Fruit fly (Drosophila melanogaster): ENCODE results near the gene Hipk.

Gene Hipk

DNA sequence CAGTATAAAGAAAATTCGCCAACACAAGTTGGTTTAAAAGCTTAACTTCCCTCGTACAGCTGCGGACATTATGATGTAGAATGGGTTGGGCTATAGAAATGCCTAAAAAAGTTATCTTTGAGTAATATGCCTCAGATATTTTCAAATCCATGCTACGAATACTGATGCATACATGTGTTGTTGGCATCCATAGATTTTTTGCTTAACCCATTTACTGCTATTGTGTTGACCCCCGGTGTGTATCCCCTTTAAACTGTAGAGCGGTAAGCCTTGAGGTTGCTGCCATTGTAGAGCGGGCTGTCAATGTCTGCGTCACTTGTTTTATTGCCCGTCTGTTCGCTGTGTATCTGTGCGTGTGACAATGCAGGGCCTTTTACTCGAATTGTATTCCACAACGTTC is 10.1 kb downstream of the Hipk start (continued):
- TF ChIP-seq CG13287 (GFP tag; IDR thresholded peaks at IDR 0.05; ENCODE audit: partially characterized antibody) = no peak
- peak; percentile 62 for TF ChIP-seq Side (GFP tag; optimal IDR thresholded peaks at IDR 0.05)
- TF ChIP-seq CG2120 (GFP tag; optimal IDR thresholded peaks at IDR 0.05) = peak; percentile 80
- peak; percentile 65 for TF ChIP-seq CG32772 (GFP tag; IDR thresholded peaks at IDR 0.05)
- no peak for TF ChIP-seq Dll (GFP tag; IDR thresholded peaks at IDR 0.05; ENCODE audit: partially characterized antibody)
- peak; percentile 74 for TF ChIP-seq CG11398 (GFP tag; optimal IDR thresholded peaks at IDR 0.05)
- TF ChIP-seq fru (optimal IDR thresholded peaks at IDR 0.05) = no peak
- TF ChIP-seq dan (GFP tag; IDR thresholded peaks at IDR 0.05) = no peak
- TF ChIP-seq Asciz (GFP tag; optimal IDR thresholded peaks at IDR 0.05) = peak; percentile 55
- TF ChIP-seq Optix (GFP tag; IDR thresholded peaks at IDR 0.05) = peak; percentile 80
- TF ChIP-seq CG17186 (GFP tag; optimal IDR thresholded peaks at IDR 0.05) = no peak
- peak; percentile 81 for TF ChIP-seq CG2678 (tag; optimal IDR thresholded peaks at IDR 0.05)
- TF ChIP-seq CG9797 (GFP tag; optimal IDR thresholded peaks at IDR 0.05) = no peak
- TF ChIP-seq Dip3 (GFP tag; optimal IDR thresholded peaks at IDR 0.05) = peak; percentile 71
- TF ChIP-seq CoRest (tag; optimal IDR thresholded peaks at IDR 0.05) = peak; percentile 76
- TF ChIP-seq da (GFP tag; optimal IDR thresholded peaks at IDR 0.05) = no peak
- peak; percentile 30 for TF ChIP-seq dmrt11E (tag; optimal IDR thresholded peaks at IDR 0.05)
- peak; percentile 47 for TF ChIP-seq Hr3 (GFP tag; optimal IDR thresholded peaks at IDR 0.05)
- peak; percentile 92 for TF ChIP-seq CG11696 (GFP tag; IDR thresholded peaks at IDR 0.05)
- peak; percentile 32 for TF ChIP-seq CG4282 (GFP tag; optimal IDR thresholded peaks at IDR 0.05)
- peak; percentile 69 for TF ChIP-seq CG13296 (GFP tag; optimal IDR thresholded peaks at IDR 0.05)
- peak; percentile 72 for TF ChIP-seq NfI (GFP tag; optimal IDR thresholded peaks at IDR 0.05)
- TF ChIP-seq CG18262 (tag; optimal IDR thresholded peaks at IDR 0.05) = peak; percentile 56
- peak; percentile 62 for TF ChIP-seq nau (GFP tag; optimal IDR thresholded peaks at IDR 0.05)
- TF ChIP-seq slbo (GFP tag; IDR thresholded peaks at IDR 0.05) = peak; percentile 82
- TF ChIP-seq Eip74EF (GFP tag; optimal IDR thresholded peaks at IDR 0.05) = peak in 1 of 2 experiments; percentile 39
- TF ChIP-seq insv (GFP tag; optimal IDR thresholded peaks at IDR 0.05) = peak in 1 of 2 experiments; percentile 16
- peak; percentile 60; the same call in 1 of the 3 replicates for TF ChIP-seq jigr1 (GFP tag; IDR thresholded peaks at IDR 0.05)
- peak; percentile 35 for TF ChIP-seq mirr (GFP tag; optimal IDR thresholded peaks at IDR 0.05)
- peak; percentile 52 to 54 for TF ChIP-seq Pdp1 (GFP tag; optimal IDR thresholded peaks at IDR 0.05)
- peak; percentile 24 for TF ChIP-seq CG7987 (GFP tag; optimal IDR thresholded peaks at IDR 0.05)
- TF ChIP-seq Oaz (GFP tag; IDR thresholded peaks at IDR 0.05) = peak; percentile 67
- peak; percentile 53 for TF ChIP-seq CG8388 (GFP tag; optimal IDR thresholded peaks at IDR 0.05)
- no peak for TF ChIP-seq dati (GFP tag; IDR thresholded peaks at IDR 0.05)
- TF ChIP-seq pho (GFP tag; optimal IDR thresholded peaks at IDR 0.05) = peak; percentile 45
- TF ChIP-seq sens-2 (GFP tag; IDR thresholded peaks at IDR 0.05) = peak; percentile 63
- TF ChIP-seq CG12299 (tag; optimal IDR thresholded peaks at IDR 0.05) = peak; percentile 34
- TF ChIP-seq sisA (GFP tag; IDR thresholded peaks at IDR 0.05) = peak; percentile 77
- TF ChIP-seq CG16863 (GFP tag; optimal IDR thresholded peaks at IDR 0.05) = peak; percentile 60
- peak; percentile 65 for TF ChIP-seq CG9932 (GFP tag; IDR thresholded peaks at IDR 0.05)
- peak; percentile 60 for TF ChIP-seq Myb (GFP tag; optimal IDR thresholded peaks at IDR 0.05)
- peak; percentile 29 for TF ChIP-seq tup (GFP tag; optimal IDR thresholded peaks at IDR 0.05)
- peak; percentile 28 for TF ChIP-seq CG6654 (GFP tag; optimal IDR thresholded peaks at IDR 0.05)
- TF ChIP-seq CG15479 (GFP tag; optimal IDR thresholded peaks at IDR 0.05) = no peak
- TF ChIP-seq CG17359 (tag; optimal IDR thresholded peaks at IDR 0.05) = peak; percentile 85
- peak; percentile 78 for TF ChIP-seq corto (GFP tag; optimal IDR thresholded peaks at IDR 0.05)
- no peak for TF ChIP-seq CG12744 (GFP tag; optimal IDR thresholded peaks at IDR 0.05)
- no peak for TF ChIP-seq zen2 (GFP tag; IDR thresholded peaks at IDR 0.05; ENCODE audit: partially characterized antibody)
- peak; percentile 59; the same call in 1 of the 3 replicates for TF ChIP-seq Mrtf (GFP tag; IDR thresholded peaks at IDR 0.05)
- no peak for TF ChIP-seq CG17912 (GFP tag; optimal IDR thresholded peaks at IDR 0.05)
- TF ChIP-seq Kr (GFP tag; optimal IDR thresholded peaks at IDR 0.05) = no peak

Measured in whole organism, embryonic.